Worm (Caenorhabditis elegans) whole organism, L1 larva: ENCODE measurements around the gene acc-4.

Source experiments
- C16A3.4 ChIP-seq: fragments of 150-350 bp; optimal IDR thresholded peaks from 2 replicates; lab custom pipeline; 2014; ENCODE audit warnings: missing biosample characterization, missing genetic modification characterization
- F16B12.6 ChIP-seq: fragments of 150-350 bp; optimal IDR thresholded peaks from 2 replicates; lab custom pipeline; 2014; ENCODE audit warnings: missing biosample characterization, missing genetic modification characterization
- Y116A8C.19 ChIP-seq: sonication (generic microtip); optimal IDR thresholded peaks from 2 replicates; lab custom pipeline; 2016; ENCODE audit warnings: missing compliant biosample characterization, missing genetic modification characterization, borderline replicate concordance
- aha-1 ChIP-seq: fragments of 150-350 bp; optimal IDR thresholded peaks from 2 replicates; lab custom pipeline; 2014; ENCODE audit warnings: missing biosample characterization, missing genetic modification characterization
- alr-1 ChIP-seq: fragments of 200-800 bp; sonication (Bioruptor generic); optimal IDR thresholded peaks from 2 replicates; lab custom pipeline; 2018; ENCODE audit warnings: borderline replicate concordance, mild to moderate bottlenecking, missing genetic modification characterization, missing compliant biosample characterization
- aly-2 ChIP-seq: fragments of 150-350 bp; optimal IDR thresholded peaks from 2 replicates; lab custom pipeline; 2014; ENCODE audit warnings: missing biosample characterization, missing genetic modification characterization
- ama-1 ChIP-seq: fragments of 150-350 bp; optimal IDR thresholded peaks from 2 replicates; lab custom pipeline; 2014
- blmp-1 ChIP-seq: fragments of 150-350 bp; optimal IDR thresholded peaks from 2 replicates; lab custom pipeline; 2014; ENCODE audit warnings: missing biosample characterization, missing genetic modification characterization
- ceh-82 ChIP-seq, 3 experiments: fragments of 150-350 bp in 1 of 3; sonication (generic microtip) in 2 of 3; optimal IDR thresholded peaks; 2 replicates each; lab custom pipeline; 2014 to 2017; ENCODE audit warnings: missing biosample characterization in 3 of 3, missing genetic modification characterization in 3 of 3
- ceh-88 ChIP-seq: fragments of 200-800 bp; sonication (Bioruptor generic); IDR thresholded peaks from 2 replicates; pipeline ENCODE4 v1.3.6; 2022; ENCODE audit warnings: missing genetic modification characterization, missing compliant biosample characterization
- ceh-90 ChIP-seq: sonication (generic microtip); optimal IDR thresholded peaks from 2 replicates; lab custom pipeline; 2016; ENCODE audit warnings: missing genetic modification characterization, missing compliant biosample characterization
- ces-1 ChIP-seq: fragments of 150-350 bp; optimal IDR thresholded peaks from 2 replicates; lab custom pipeline; 2014; ENCODE audit warnings: missing biosample characterization, missing genetic modification reagents, missing genetic modification characterization
- dsc-1 ChIP-seq: sonication (generic microtip); optimal IDR thresholded peaks from 2 replicates; lab custom pipeline; 2016; ENCODE audit warnings: mild to moderate bottlenecking, missing genetic modification characterization, missing compliant biosample characterization
- efl-1 ChIP-seq, 4 experiments: fragments of 150-350 bp; optimal IDR thresholded peaks in 3 of 4; peaks in 1 of 4; 1 replicate in 1 of 4; 2 replicates in 3 of 4; lab custom pipeline; 2014; ENCODE audit warnings: missing biosample characterization in 2 of 4, missing genetic modification characterization in 2 of 4, missing genetic modification reagents in 2 of 4
- efl-3 ChIP-seq: fragments of 200-800 bp; sonication (Bioruptor generic); optimal IDR thresholded peaks from 2 replicates; lab custom pipeline; 2018; ENCODE audit warnings: mild to moderate bottlenecking, missing genetic modification characterization, missing compliant biosample characterization
- elt-2 ChIP-seq: sonication (generic microtip); optimal IDR thresholded peaks from 2 replicates; lab custom pipeline; 2016; ENCODE audit warnings: missing genetic modification characterization, mild to moderate bottlenecking, inconsistent platforms, missing compliant biosample characterization, missing genetic modification reagents
- ets-5 ChIP-seq: fragments of 200-800 bp; sonication (Bioruptor generic); IDR thresholded peaks from 2 replicates; pipeline ENCODE4 v1.3.6; 2022; ENCODE audit warnings: missing genetic modification characterization, missing compliant biosample characterization
- fkh-10 ChIP-seq: sonication (generic microtip); optimal IDR thresholded peaks from 2 replicates; lab custom pipeline; 2017; ENCODE audit warnings: missing biosample characterization, missing genetic modification reagents, missing genetic modification characterization
- fkh-8 ChIP-seq: sonication (generic microtip); optimal IDR thresholded peaks from 2 replicates; lab custom pipeline; 2016; ENCODE audit warnings: mild to moderate bottlenecking, missing genetic modification characterization, missing compliant biosample characterization
- fos-1 ChIP-seq: fragments of 150-350 bp; optimal IDR thresholded peaks from 2 replicates; lab custom pipeline; 2014; ENCODE audit warnings: missing biosample characterization, missing genetic modification characterization
- grh-1 ChIP-seq: fragments of 200-800 bp; sonication (Bioruptor generic); IDR thresholded peaks from 2 replicates; pipeline ENCODE4 v1.3.6; 2022; ENCODE audit warnings: missing genetic modification reagents, missing genetic modification characterization, missing compliant biosample characterization
- jun-1 ChIP-seq: fragments of 150-350 bp; optimal IDR thresholded peaks from 2 replicates; lab custom pipeline; 2014; ENCODE audit warnings: missing biosample characterization, missing genetic modification reagents, missing genetic modification characterization
- lin-35 ChIP-seq, 2 experiments: fragments of 150-350 bp; optimal IDR thresholded peaks; 2 replicates each; lab custom pipeline; 2014; ENCODE audit warnings: missing biosample characterization in 2 of 2, missing genetic modification characterization in 2 of 2, missing genetic modification reagents in 2 of 2
- lir-3 ChIP-seq: sonication (generic microtip); optimal IDR thresholded peaks from 2 replicates; lab custom pipeline; 2016; ENCODE audit warnings: mild to moderate bottlenecking, missing genetic modification characterization, moderate library complexity, missing compliant biosample characterization; ENCODE audit not compliant: poor library complexity
- mdl-1 ChIP-seq, 2 experiments: fragments of 150-350 bp; optimal IDR thresholded peaks; 2 replicates each; lab custom pipeline; 2014 to 2017; ENCODE audit warnings: missing biosample characterization in 2 of 2, missing genetic modification characterization in 2 of 2, inconsistent platforms in 1 of 2
- mef-2 ChIP-seq: fragments of 150-350 bp; optimal IDR thresholded peaks from 2 replicates; lab custom pipeline; 2014; ENCODE audit warnings: missing biosample characterization, missing genetic modification characterization
- mep-1 ChIP-seq: fragments of 150-350 bp; optimal IDR thresholded peaks from 2 replicates; lab custom pipeline; 2014; ENCODE audit warnings: missing biosample characterization, missing genetic modification characterization
- nhr-11 ChIP-seq: fragments of 150-350 bp; optimal IDR thresholded peaks from 2 replicates; lab custom pipeline; 2014; ENCODE audit warnings: missing biosample characterization, missing genetic modification characterization
- nhr-19 ChIP-seq: fragments of 200-800 bp; sonication (Bioruptor generic); conservative IDR thresholded peaks from 2 replicates; pipeline ENCODE4 v1.3.6; 2022; ENCODE audit warnings: missing genetic modification characterization, missing compliant biosample characterization
- nhr-20 ChIP-seq: sonication (generic microtip); optimal IDR thresholded peaks from 2 replicates; lab custom pipeline; 2016; ENCODE audit warnings: mild to moderate bottlenecking, missing genetic modification characterization, missing compliant biosample characterization
- nhr-237 ChIP-seq: fragments of 150-350 bp; optimal IDR thresholded peaks from 2 replicates; lab custom pipeline; 2014; ENCODE audit warnings: missing biosample characterization, missing genetic modification characterization
- nhr-28 ChIP-seq: fragments of 150-350 bp; optimal IDR thresholded peaks from 2 replicates; lab custom pipeline; 2014; ENCODE audit warnings: missing biosample characterization, missing genetic modification characterization
- nhr-71 ChIP-seq: sonication (generic microtip); optimal IDR thresholded peaks from 2 replicates; lab custom pipeline; 2016; ENCODE audit warnings: mild to moderate bottlenecking, missing genetic modification characterization, moderate library complexity, missing compliant biosample characterization
- nhr-84 ChIP-seq: sonication (generic microtip); optimal IDR thresholded peaks from 2 replicates; lab custom pipeline; 2017; ENCODE audit warnings: missing biosample characterization, missing genetic modification characterization
- nhr-90 ChIP-seq: sonication (generic microtip); optimal IDR thresholded peaks from 2 replicates; lab custom pipeline; 2016; ENCODE audit warnings: mild to moderate bottlenecking, missing genetic modification characterization, missing compliant biosample characterization; ENCODE audit not compliant: poor library complexity
- pag-3 ChIP-seq: sonication (generic microtip); optimal IDR thresholded peaks from 2 replicates; lab custom pipeline; 2017; ENCODE audit warnings: missing genetic modification characterization, mild to moderate bottlenecking, missing compliant biosample characterization, antibody characterized with exemption, borderline replicate concordance; ENCODE audit not compliant: insufficient read depth
- pax-3 ChIP-seq: fragments of 200-800 bp; sonication (Bioruptor generic); optimal IDR thresholded peaks from 2 replicates; lab custom pipeline; 2018; ENCODE audit warnings: mild to moderate bottlenecking, missing genetic modification characterization, moderate library complexity, missing compliant biosample characterization
- pqm-1 ChIP-seq: sonication (generic microtip); optimal IDR thresholded peaks from 3 replicates; lab custom pipeline; 2017; ENCODE audit warnings: missing biosample characterization, missing genetic modification characterization
- rnt-1 ChIP-seq: sonication (generic microtip); optimal IDR thresholded peaks from 2 replicates; lab custom pipeline; 2016; ENCODE audit warnings: mild to moderate bottlenecking, missing genetic modification characterization, moderate library complexity, missing compliant biosample characterization
- snu-23 ChIP-seq: sonication (generic microtip); optimal IDR thresholded peaks from 2 replicates; lab custom pipeline; 2016; ENCODE audit warnings: missing genetic modification characterization, missing compliant biosample characterization
- sox-4 ChIP-seq: sonication (generic microtip); optimal IDR thresholded peaks from 2 replicates; lab custom pipeline; 2016; ENCODE audit warnings: missing genetic modification characterization, missing compliant biosample characterization
- tbx-2 ChIP-seq: sonication (generic microtip); optimal IDR thresholded peaks from 2 replicates; lab custom pipeline; 2016; ENCODE audit warnings: missing genetic modification characterization, missing compliant biosample characterization
- tlp-1 ChIP-seq: fragments of 150-350 bp; optimal IDR thresholded peaks from 2 replicates; lab custom pipeline; 2014; ENCODE audit warnings: missing biosample characterization, missing genetic modification characterization
- unc-130 ChIP-seq: fragments of 150-350 bp; optimal IDR thresholded peaks from 2 replicates; lab custom pipeline; 2017; ENCODE audit warnings: missing biosample characterization, missing genetic modification characterization, inconsistent platforms
- unc-30 ChIP-seq: sonication (generic microtip); optimal IDR thresholded peaks from 2 replicates; lab custom pipeline; 2017; ENCODE audit warnings: missing biosample characterization, missing genetic modification characterization
- unc-62 ChIP-seq: fragments of 150-350 bp; optimal IDR thresholded peaks from 2 replicates; lab custom pipeline; 2014; ENCODE audit warnings: missing biosample characterization, missing genetic modification reagents, missing genetic modification characterization
- unc-98 ChIP-seq: fragments of 200-800 bp; sonication (Bioruptor generic); IDR thresholded peaks from 2 replicates; pipeline ENCODE4 v1.3.6; 2022; ENCODE audit warnings: missing genetic modification characterization, missing compliant biosample characterization
- vab-15 ChIP-seq: sonication (generic microtip); optimal IDR thresholded peaks from 2 replicates; lab custom pipeline; 2017; ENCODE audit warnings: missing genotype, mild to moderate bottlenecking, missing genetic modification characterization, missing compliant biosample characterization
- zag-1 ChIP-seq: fragments of 150-350 bp; optimal IDR thresholded peaks from 2 replicates; lab custom pipeline; 2014; ENCODE audit warnings: missing biosample characterization, missing genetic modification characterization
- zip-4 ChIP-seq: fragments of 200-800 bp; sonication (Bioruptor generic); optimal IDR thresholded peaks from 2 replicates; lab custom pipeline; 2018; ENCODE audit warnings: mild to moderate bottlenecking, missing genetic modification characterization, moderate library complexity, missing compliant biosample characterization
- ztf-4 ChIP-seq: fragments of 150-350 bp; optimal IDR thresholded peaks from 2 replicates; lab custom pipeline; 2014; ENCODE audit warnings: missing biosample characterization, missing genetic modification characterization

The acc-4 gene

ce11 chrIII:13464493-13465362 lies 19.2 kb downstream of the acc-4 start, which contains the start of gene kel-3 (continued):
- peak; percentile 82 for TF ChIP-seq tbx-2 (tag; lab: Kevin White, UChicago)
- TF ChIP-seq aha-1 (tag; lab: Kevin White, UChicago), result no peak
- no peak for TF ChIP-seq unc-62 (GFP tag; lab: Kevin White, UChicago)
- peak; percentile 26 for TF ChIP-seq C16A3.4
- no peak for TF ChIP-seq fkh-10 (GFP tag; lab: Kevin White, UChicago)
- peak; percentile 53 for TF ChIP-seq lir-3 (tag; lab: Kevin White, UChicago)
- TF ChIP-seq aly-2 (tag; lab: Kevin White, UChicago), result peak; percentile 97
- peak; percentile 91 for TF ChIP-seq nhr-71 (tag; lab: Kevin White, UChicago)
- TF ChIP-seq ceh-82 (tag; optimal IDR thresholded peaks at IDR 0.05; lab: Kevin White, UChicago), result peak in 1 of 3 experiments; percentile 39
- peak; percentile 76 for TF ChIP-seq pax-3 (tag; lab: Kevin White, UChicago)
- TF ChIP-seq nhr-237, result no peak
- no peak for TF ChIP-seq Y116A8C.19 (tag; lab: Kevin White, UChicago)
- peak; percentile 83 for TF ChIP-seq rnt-1 (tag; lab: Kevin White, UChicago)
- peak in 1 of 2 experiments; percentile 68 for TF ChIP-seq mdl-1 (tag; optimal IDR thresholded peaks at IDR 0.05; lab: Kevin White, UChicago)
- peak; percentile 35 for TF ChIP-seq dsc-1 (tag; lab: Kevin White, UChicago)
- peak; percentile 85 for TF ChIP-seq nhr-19 (GFP tag; lab: Robert Waterston, UW)
- no peak for TF ChIP-seq ets-5
- no peak for TF ChIP-seq pag-3 (tag; lab: Kevin White, UChicago)
- TF ChIP-seq vab-15 (tag; lab: Kevin White, UChicago), result no peak
- no peak for TF ChIP-seq ces-1 (GFP tag; lab: Kevin White, UChicago)
- no peak for TF ChIP-seq pqm-1
- TF ChIP-seq unc-130 (tag; lab: Kevin White, UChicago), result peak; percentile 86
- no peak for TF ChIP-seq efl-3 (GFP tag; lab: Kevin White, UChicago)
- no peak for TF ChIP-seq ceh-90 (tag; lab: Kevin White, UChicago)
- TF ChIP-seq lin-35 (GFP tag; optimal IDR thresholded peaks at IDR 0.05; lab: Kevin White, UChicago), result peak; percentile 17 to 66
- TF ChIP-seq nhr-84 (tag; lab: Kevin White, UChicago), result peak; percentile 56
- TF ChIP-seq fkh-8, result no peak
- TF ChIP-seq blmp-1 (tag; lab: Kevin White, UChicago), result peak; percentile 79
- peak; percentile 81 for TF ChIP-seq nhr-90 (tag; lab: Kevin White, UChicago)
- no peak for TF ChIP-seq alr-1 (tag; lab: Kevin White, UChicago)
- peak; percentile 49 for TF ChIP-seq nhr-11 (tag; lab: Kevin White, UChicago)
- peak; percentile 75 for TF ChIP-seq nhr-20 (tag; lab: Kevin White, UChicago)
- peak; percentile 53 for TF ChIP-seq fos-1
- peak; percentile 98 for TF ChIP-seq ama-1 (lab: Kevin White, UChicago)
- peak; percentile 54 for TF ChIP-seq mep-1 (tag; lab: Kevin White, UChicago)
- TF ChIP-seq ztf-4 (tag; lab: Kevin White, UChicago), result peak; percentile 72
- peak; percentile 66 for TF ChIP-seq elt-2 (tag; lab: Kevin White, UChicago)
- TF ChIP-seq nhr-28 (tag; lab: Kevin White, UChicago), result no peak
- no peak for TF ChIP-seq unc-98
- TF ChIP-seq grh-1 (GFP tag; lab: Robert Waterston, UW), result peak; percentile 20; the same call in 1 of the 2 replicates
- no peak for TF ChIP-seq tlp-1 (tag; lab: Kevin White, UChicago)
- TF ChIP-seq unc-30 (tag; lab: Kevin White, UChicago), result no peak
- peak; percentile 68 for TF ChIP-seq jun-1
- no peak for TF ChIP-seq zag-1 (tag; lab: Kevin White, UChicago)
- TF ChIP-seq zip-4 (GFP tag; lab: Kevin White, UChicago), result peak; percentile 25
- no peak for TF ChIP-seq sox-4 (tag; lab: Kevin White, UChicago)
- no peak for TF ChIP-seq mef-2
- TF ChIP-seq snu-23 (GFP tag; lab: Kevin White, UChicago), result peak; percentile 75
- TF ChIP-seq F16B12.6 (tag; lab: Kevin White, UChicago), result peak; percentile 6
- TF ChIP-seq efl-1 (optimal IDR thresholded peaks at IDR 0.05; lab: Kevin White, UChicago), result peak; percentile 33 to 47
- TF ChIP-seq efl-1 (GFP tag; optimal IDR thresholded peaks at IDR 0.05 in 1 of 2; lab: Kevin White, UChicago), result peak; percentile 31 to 95
- TF ChIP-seq ceh-88 (GFP tag; lab: Robert Waterston, UW), result peak; percentile 71
